Fruit fly (Drosophila melanogaster) whole organism, wandering third instar larva: ENCODE measurements around the gene wkd.

ENCODE experiments used
- Dif ChIP-seq: fragments of 200-275, 200-300 bp; sonication (Bioruptor generic); optimal IDR thresholded peaks from 2 replicates; lab custom pipeline; 2018; ENCODE audit warnings: missing biosample characterization, missing genetic modification characterization; ENCODE audit not compliant: partially characterized antibody
- psq ChIP-seq: fragments of 200-800 bp; sonication (Bioruptor generic); optimal IDR thresholded peaks from 3 replicates; lab custom pipeline; 2017; ENCODE audit warnings: missing biosample characterization, mild to moderate bottlenecking, missing genetic modification characterization, moderate library complexity
- usp ChIP-seq: fragments of >200 bp; optimal IDR thresholded peaks from 2 replicates; lab custom pipeline; 2017; ENCODE audit warnings: missing biosample characterization, missing genetic modification characterization

DNA sequence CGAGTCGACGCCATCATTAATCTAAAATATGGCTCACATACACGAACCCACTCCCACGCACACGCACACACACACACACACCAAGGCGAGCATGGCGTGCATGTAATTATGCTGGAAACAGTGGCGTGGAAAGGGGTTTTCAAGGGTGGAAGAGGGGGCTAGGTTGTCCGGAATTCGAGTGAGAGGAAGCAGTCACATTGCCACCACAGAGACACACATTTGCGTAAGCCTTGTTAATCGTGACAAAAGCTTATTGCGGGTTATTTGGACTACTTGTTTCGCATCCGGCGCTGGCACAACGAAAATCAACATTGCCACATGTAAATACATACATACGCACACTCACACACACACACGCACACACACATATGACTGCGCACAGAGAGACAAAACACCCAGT is 26.4 kb upstream of the wkd start:
- TF ChIP-seq usp (GFP tag; lab: Kevin White, UChicago) (no peak), Dif (GFP tag; lab: Kevin White, UChicago) (no peak), psq (GFP tag; lab: Kevin White, UChicago) (no peak)
